Worm (Caenorhabditis elegans) whole organism, mixed stage, embryonic: Measurements from ENCODE around the gene srt-33.

ENCODE experiments used
- ceh-39 ChIP-seq: fragments of 150-350 bp; optimal IDR thresholded peaks from 2 replicates; lab custom pipeline; 2014; ENCODE audit warnings: missing biosample characterization, missing genetic modification characterization
- ces-1 ChIP-seq: fragments of 150-350 bp; optimal IDR thresholded peaks from 2 replicates; lab custom pipeline; 2014; ENCODE audit warnings: missing biosample characterization, missing genetic modification reagents, missing genetic modification characterization
- cnd-1 ChIP-seq: fragments of 200-800 bp; sonication (Bioruptor generic); optimal IDR thresholded peaks from 2 replicates; lab custom pipeline; 2018; ENCODE audit warnings: mild to moderate bottlenecking, missing genetic modification characterization, missing compliant biosample characterization
- elt-3 ChIP-seq: fragments of 150-350 bp; optimal IDR thresholded peaks from 2 replicates; lab custom pipeline; 2014; ENCODE audit warnings: missing biosample characterization, missing genetic modification characterization
- lin-13 ChIP-seq: fragments of 150-350 bp; optimal IDR thresholded peaks from 2 replicates; lab custom pipeline; 2014; ENCODE audit warnings: missing biosample characterization, missing genetic modification characterization
- nhr-237 ChIP-seq: fragments of 150-350 bp; optimal IDR thresholded peaks from 2 replicates; lab custom pipeline; 2014; ENCODE audit warnings: missing biosample characterization, missing genetic modification characterization
- nhr-76 ChIP-seq: sonication (generic microtip); optimal IDR thresholded peaks from 2 replicates; lab custom pipeline; 2017; ENCODE audit warnings: missing biosample characterization, missing genetic modification characterization
- pha-4 ChIP-seq: fragments of 150-350 bp; optimal IDR thresholded peaks from 2 replicates; lab custom pipeline; 2018; ENCODE audit warnings: missing biosample characterization, missing genetic modification reagents, missing genetic modification characterization
- snpc-4 ChIP-seq: fragments of 150-350 bp; optimal IDR thresholded peaks from 2 replicates; lab custom pipeline; 2014; ENCODE audit warnings: missing biosample characterization, missing genetic modification characterization

DNA sequence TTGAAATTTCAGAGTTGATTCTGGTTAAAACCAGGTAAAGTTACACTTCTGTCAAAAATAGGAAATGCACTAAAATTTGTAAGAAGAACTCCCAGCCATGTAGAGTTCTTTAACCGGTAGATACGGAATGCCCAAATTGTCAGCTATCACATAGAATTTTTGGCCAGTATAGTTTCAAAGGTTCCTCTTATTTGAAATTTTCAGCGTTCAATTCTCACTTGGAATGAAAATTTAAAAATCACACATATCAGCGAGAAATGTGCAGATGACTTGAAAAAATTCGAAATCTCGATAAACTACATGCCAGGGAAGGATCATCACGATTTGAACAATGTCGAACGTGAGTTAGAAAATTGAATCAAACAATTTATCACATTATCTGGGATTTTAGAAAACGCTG is 16.8 kb upstream of the srt-33 start, which contains the start of gene F14D7.3:
- no peak for TF ChIP-seq nhr-237
- TF ChIP-seq cnd-1: no peak
- no peak for TF ChIP-seq nhr-76 (tag; lab: Kevin White, UChicago)
- TF ChIP-seq ceh-39 (tag; lab: Kevin White, UChicago): no peak
- TF ChIP-seq lin-13: no peak
- no peak for TF ChIP-seq ces-1 (GFP tag; lab: Kevin White, UChicago)
- TF ChIP-seq elt-3 (tag; lab: Kevin White, UChicago): no peak
- no peak for TF ChIP-seq snpc-4 (tag; lab: Kevin White, UChicago)
- no peak for TF ChIP-seq pha-4 (tag; lab: Kevin White, UChicago)
